Worm (Caenorhabditis elegans) whole organism, midembryonic: ENCODE results near the gene Y38C1AA.1.

Experiments
- T22C8.4 ChIP-seq: fragments of 200-800 bp; sonication (Bioruptor generic); IDR thresholded peaks from 2 replicates; pipeline ENCODE4 v1.3.6; 2022; ENCODE audit warnings: missing genetic modification characterization, missing compliant biosample characterization
- cog-1 ChIP-seq: sonication (generic microtip); optimal IDR thresholded peaks from 2 replicates; lab custom pipeline; 2016; ENCODE audit warnings: missing genetic modification characterization, missing compliant biosample characterization
- flt-1 ChIP-seq: fragments of 200-800 bp; sonication (Bioruptor generic); IDR thresholded peaks from 2 replicates; pipeline ENCODE4 v1.3.6; 2022; ENCODE audit warnings: missing genetic modification characterization, missing compliant biosample characterization
- klf-2 ChIP-seq: fragments of 200-800 bp; sonication (Bioruptor generic); conservative IDR thresholded peaks from 2 replicates; pipeline ENCODE4 v1.3.6; 2022; ENCODE audit warnings: missing genetic modification reagents, missing genetic modification characterization, missing compliant biosample characterization
- med-1 ChIP-seq: sonication (generic microtip); optimal IDR thresholded peaks from 2 replicates; lab custom pipeline; 2017; ENCODE audit warnings: missing genetic modification characterization, mild to moderate bottlenecking, missing compliant biosample characterization, antibody characterized with exemption, missing genetic modification reagents; ENCODE audit not compliant: insufficient read depth
- ref-1 ChIP-seq: fragments of 200-800 bp; sonication (Bioruptor generic); conservative IDR thresholded peaks from 2 replicates; pipeline ENCODE4 v1.3.6; 2022; ENCODE audit warnings: missing genetic modification reagents, missing genetic modification characterization, missing compliant biosample characterization
- tab-1 ChIP-seq: fragments of 200-800 bp; sonication (Bioruptor generic); IDR thresholded peaks from 2 replicates; pipeline ENCODE4 v1.3.6; 2022; ENCODE audit warnings: missing genetic modification characterization, missing compliant biosample characterization
- ztf-23 ChIP-seq: fragments of 200-800 bp; sonication (Bioruptor generic); IDR thresholded peaks from 2 replicates; pipeline ENCODE4 v1.3.6; 2022; ENCODE audit warnings: missing genetic modification reagents, missing genetic modification characterization, missing compliant biosample characterization
- ztf-29 ChIP-seq: fragments of 200-800 bp; sonication (Bioruptor generic); IDR thresholded peaks from 2 replicates; pipeline ENCODE4 v1.3.6; 2022; ENCODE audit warnings: missing genetic modification reagents, missing genetic modification characterization, missing compliant biosample characterization

Gene Y38C1AA.1

DNA sequence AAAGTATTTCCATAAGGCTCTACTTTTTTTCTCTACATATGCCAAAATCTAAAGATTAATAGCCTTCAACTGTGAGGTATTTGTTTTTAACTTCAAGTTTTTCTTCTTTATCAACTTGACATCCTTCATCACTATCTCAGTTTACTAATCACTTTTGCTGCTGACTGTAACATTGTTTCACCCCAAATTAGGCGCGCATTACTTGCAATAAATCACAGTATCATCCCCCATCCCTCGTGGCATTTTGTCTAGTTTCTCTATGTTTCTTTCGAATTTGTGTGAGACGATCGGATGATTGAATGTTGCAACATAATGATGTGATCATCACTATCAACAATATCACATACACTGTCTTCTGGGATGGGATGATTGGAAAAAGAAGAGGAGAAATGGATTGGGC lies 39.5 kb downstream of the Y38C1AA.1 start:
- TF ChIP-seq med-1 (no peak), ref-1 (GFP tag; lab: Robert Waterston, UW) (no peak), ztf-23 (no peak), ztf-29 (GFP tag; lab: Robert Waterston, UW) (no peak), klf-2 (no peak), cog-1 (tag; lab: Kevin White, UChicago) (no peak), T22C8.4 (no peak), flt-1 (GFP tag; lab: Robert Waterston, UW) (no peak)

DNA sequence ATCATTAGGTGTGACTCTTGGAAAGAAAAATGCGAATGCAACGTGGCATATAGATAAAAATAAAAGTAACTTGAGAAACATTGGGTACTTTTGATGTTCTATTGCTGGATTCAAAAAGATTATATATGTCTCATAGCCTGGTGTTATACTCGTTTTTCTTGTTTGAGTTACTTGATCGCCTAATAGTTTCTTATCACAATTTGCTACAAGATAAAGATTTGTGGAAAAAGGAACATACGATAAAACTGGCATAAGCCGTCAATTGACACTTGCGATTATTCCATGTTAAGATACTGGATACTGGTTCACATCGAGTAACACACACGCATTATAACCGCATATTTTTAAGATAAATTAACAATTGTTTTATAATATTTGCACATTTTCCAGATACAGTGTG lies 44.5 kb downstream of the Y38C1AA.1 start, which contains the start of gene grl-19:
TSS of gene grl-19 (minus strand) at position 101 of the 400 bp plus-strand sequence.
- TF ChIP-seq ztf-29 (GFP tag; lab: Robert Waterston, UW), result no peak
- TF ChIP-seq cog-1 (tag; lab: Kevin White, UChicago), result no peak
- no peak for TF ChIP-seq ztf-23
- no peak for TF ChIP-seq T22C8.4
- no peak for TF ChIP-seq klf-2
- no peak for TF ChIP-seq ref-1 (GFP tag; lab: Robert Waterston, UW)
- TF ChIP-seq med-1, result no peak
- TF ChIP-seq flt-1 (GFP tag; lab: Robert Waterston, UW), result no peak
- no peak for TF ChIP-seq tab-1 (GFP tag; lab: Robert Waterston, UW)

DNA sequence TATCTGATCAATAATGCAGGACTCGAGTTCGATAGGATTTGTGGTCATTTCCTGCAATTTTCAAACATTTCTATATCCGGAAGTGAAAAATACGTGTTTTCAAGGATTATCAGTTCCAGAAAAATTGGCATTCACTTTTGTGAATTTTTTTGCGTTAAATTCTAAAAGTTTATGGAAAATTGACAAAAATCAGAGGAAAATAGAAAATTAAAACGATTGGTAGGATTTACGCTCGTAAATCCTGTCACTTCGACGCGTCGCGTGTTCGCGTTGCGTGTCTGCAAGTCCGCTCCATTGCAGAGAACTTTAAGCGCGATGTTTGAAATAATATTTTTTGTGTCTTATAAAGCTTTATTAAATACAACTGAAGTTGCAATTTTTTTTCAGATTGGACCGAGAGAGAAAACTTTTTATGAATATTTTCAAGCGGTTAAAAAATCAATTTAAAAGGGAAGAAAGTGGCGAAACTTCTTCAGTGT lies 47.4 kb downstream of the Y38C1AA.1 start, which contains the start of gene rcat-1:
TSS of gene rcat-1 (minus strand) at position 51 of the 479 bp plus-strand sequence.
- TF ChIP-seq cog-1 (tag; lab: Kevin White, UChicago), result peak; percentile 63
- no peak for TF ChIP-seq ztf-29 (GFP tag; lab: Robert Waterston, UW)
- TF ChIP-seq T22C8.4, result no peak
- no peak for TF ChIP-seq ref-1 (GFP tag; lab: Robert Waterston, UW)
- peak; percentile 69 for TF ChIP-seq flt-1 (GFP tag; lab: Robert Waterston, UW)
- peak; percentile 51; the same call in 1 of the 2 replicates for TF ChIP-seq ztf-23

DNA sequence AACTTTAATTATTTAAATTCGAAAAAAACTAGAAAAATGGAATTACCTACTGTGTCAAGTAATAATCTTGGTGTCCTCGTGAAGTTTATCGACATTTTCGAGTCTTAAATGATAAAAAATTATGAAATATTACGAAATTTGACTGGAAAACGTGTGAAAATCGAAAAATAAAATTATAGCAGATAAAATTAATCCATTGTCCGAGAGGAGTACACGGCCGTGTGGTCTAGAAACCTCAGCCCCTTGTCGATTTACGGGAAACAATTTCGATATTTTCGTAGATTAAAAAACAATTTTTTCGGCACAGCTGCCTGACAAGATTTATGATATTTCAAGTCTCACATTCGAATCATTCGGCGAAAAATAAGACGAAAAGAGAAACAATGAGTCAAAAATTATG lies 49.1 kb downstream of the Y38C1AA.1 start, which contains the start of gene R02D3.8:
TSS of gene R02D3.8 (minus strand) at position 109 of the 400 bp plus-strand sequence.
- TF ChIP-seq tab-1 (GFP tag; lab: Robert Waterston, UW) (no peak), klf-2 (no peak), T22C8.4 (no peak), ref-1 (GFP tag; lab: Robert Waterston, UW) (no peak), ztf-29 (GFP tag; lab: Robert Waterston, UW) (no peak), med-1 (no peak), ztf-23 (no peak), flt-1 (GFP tag; lab: Robert Waterston, UW) (no peak)

DNA sequence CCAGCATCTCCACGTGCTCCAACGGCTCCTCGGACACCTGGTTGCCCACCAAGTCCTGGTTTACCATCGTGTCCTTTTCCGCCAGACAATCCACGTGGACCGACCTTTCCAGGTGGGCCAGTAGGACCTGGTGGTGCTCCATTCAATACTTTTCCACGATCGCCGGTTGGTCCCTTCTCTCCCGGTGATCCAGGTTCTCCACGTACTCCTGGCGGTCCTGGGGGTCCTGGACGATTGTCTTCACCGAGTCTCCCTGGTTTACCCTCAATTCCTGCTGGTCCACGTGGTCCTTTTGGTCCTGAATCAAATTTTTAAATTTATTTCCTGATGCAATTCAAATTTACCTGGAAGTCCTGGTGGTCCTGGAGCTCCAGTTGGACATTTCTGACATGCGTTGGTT lies 50.4 kb downstream of the Y38C1AA.1 start:
- TF ChIP-seq ref-1 (GFP tag; lab: Robert Waterston, UW), result no peak
- no peak for TF ChIP-seq flt-1 (GFP tag; lab: Robert Waterston, UW)
- no peak for TF ChIP-seq klf-2
- TF ChIP-seq ztf-29 (GFP tag; lab: Robert Waterston, UW), result no peak
- no peak for TF ChIP-seq T22C8.4
- no peak for TF ChIP-seq cog-1 (tag; lab: Kevin White, UChicago)
- no peak for TF ChIP-seq tab-1 (GFP tag; lab: Robert Waterston, UW)
- no peak for TF ChIP-seq med-1
- no peak for TF ChIP-seq ztf-23

DNA sequence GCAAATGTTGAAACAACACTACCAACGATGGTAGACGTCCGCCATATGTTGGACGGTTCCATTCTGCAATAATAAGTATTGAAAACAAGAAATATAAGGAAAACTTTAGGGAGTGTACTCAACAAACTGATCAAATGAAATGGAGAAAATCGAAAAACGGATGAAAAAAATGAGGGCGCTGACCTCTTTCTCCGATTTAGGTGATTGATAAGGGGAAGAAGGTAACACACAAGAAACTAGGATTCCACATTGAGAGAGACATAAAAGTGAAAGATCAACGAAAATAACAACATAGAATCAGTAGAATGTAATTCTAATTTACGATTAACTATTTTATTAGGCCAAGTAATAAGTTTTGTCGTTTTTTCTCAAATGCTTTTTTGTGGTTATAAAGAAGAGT lies 51.2 kb downstream of the Y38C1AA.1 start, which contains the start of gene dpy-9:
TSS of gene dpy-9 (minus strand) at position 63 of the 400 bp plus-strand sequence.
- TF ChIP-seq T22C8.4 (no peak), tab-1 (GFP tag; lab: Robert Waterston, UW) (no peak), klf-2 (no peak), ref-1 (GFP tag; lab: Robert Waterston, UW) (no peak), cog-1 (tag; lab: Kevin White, UChicago) (no peak), med-1 (no peak), ztf-29 (GFP tag; lab: Robert Waterston, UW) (no peak), flt-1 (GFP tag; lab: Robert Waterston, UW) (no peak), ztf-23 (no peak)

DNA sequence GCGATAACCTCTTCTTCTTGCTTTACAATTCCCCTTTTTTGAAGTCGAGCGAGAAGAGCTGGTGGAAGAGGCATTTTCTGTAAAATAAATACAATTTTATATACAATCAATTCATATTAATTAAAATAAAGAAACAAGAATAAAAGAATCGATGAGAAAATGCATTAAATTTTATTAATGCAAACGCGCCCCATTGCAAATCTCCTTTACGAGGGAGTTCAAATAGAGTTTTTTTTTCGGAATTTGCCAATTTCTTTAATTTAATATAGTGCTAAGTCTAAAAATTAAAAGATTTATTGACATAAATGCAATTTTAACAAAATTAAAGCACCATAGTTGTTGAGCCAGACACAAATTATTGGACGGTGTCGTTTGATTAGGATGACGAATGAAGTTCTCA lies 53.6 kb downstream of the Y38C1AA.1 start, which contains the start of gene pqbp-1.1:
TSS of gene pqbp-1.1 (minus strand) at position 77 of the 400 bp plus-strand sequence.
- TF ChIP-seq T22C8.4 (peak; percentile 42; the same call in 1 of the 2 replicates), ztf-23 (no peak), flt-1 (GFP tag; lab: Robert Waterston, UW) (0 out of 2 replicates have a peak, but pooled peaks have one; percentile 59)

DNA sequence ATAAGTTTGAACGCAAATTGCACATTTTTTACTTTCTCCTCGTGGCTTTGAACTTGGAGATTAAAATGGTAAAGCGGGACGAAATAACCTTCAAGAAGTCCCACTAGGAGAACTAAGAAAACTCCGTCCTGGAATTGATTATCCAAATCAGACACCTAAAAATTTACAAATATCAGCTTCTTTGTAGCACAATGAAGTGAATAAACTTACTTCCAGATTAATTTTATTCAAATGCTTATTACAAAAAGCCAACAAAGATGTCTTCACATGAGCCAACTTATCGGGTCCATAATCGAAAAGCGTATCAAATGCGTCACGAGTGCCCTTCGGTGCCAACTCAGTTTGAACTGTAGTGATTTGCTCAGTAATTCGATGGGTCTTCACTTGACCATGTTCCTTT lies 54.5 kb downstream of the Y38C1AA.1 start:
- no peak for TF ChIP-seq ztf-29 (GFP tag; lab: Robert Waterston, UW)
- no peak for TF ChIP-seq tab-1 (GFP tag; lab: Robert Waterston, UW)
- TF ChIP-seq klf-2, result no peak
- no peak for TF ChIP-seq cog-1 (tag; lab: Kevin White, UChicago)
- TF ChIP-seq med-1, result no peak
- no peak for TF ChIP-seq ztf-23
- no peak for TF ChIP-seq ref-1 (GFP tag; lab: Robert Waterston, UW)
- TF ChIP-seq flt-1 (GFP tag; lab: Robert Waterston, UW), result no peak
- no peak for TF ChIP-seq T22C8.4

DNA sequence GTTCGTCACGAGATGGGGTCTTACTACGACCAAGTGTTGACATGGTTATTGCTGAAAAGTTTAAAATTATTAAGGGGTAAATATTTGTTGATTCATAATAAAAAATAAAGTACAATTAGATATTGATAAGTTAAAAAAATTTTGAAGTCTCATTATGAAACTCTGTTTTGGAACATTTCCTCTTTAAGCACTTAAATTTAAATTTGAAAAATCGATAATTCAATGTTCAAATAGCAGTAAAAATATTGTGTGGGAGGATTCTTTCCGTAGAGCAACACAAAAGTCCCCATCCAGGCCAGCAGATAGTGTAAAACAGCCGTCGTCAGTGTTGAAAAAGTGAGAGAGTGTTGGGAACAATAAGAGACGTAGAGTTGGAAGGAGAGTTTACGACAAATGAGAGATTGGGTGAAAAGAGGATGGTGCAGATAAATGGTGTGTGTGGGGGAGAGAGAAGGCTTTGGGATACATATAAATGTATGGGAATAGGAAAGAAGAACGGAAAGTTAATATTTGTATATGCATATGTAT lies 56.3 kb downstream of the Y38C1AA.1 start, which contains the start of gene pat-6:
TSS of gene pat-6 (minus strand) at position 51 of the 528 bp plus-strand sequence.
- TF ChIP-seq T22C8.4, result peak; percentile 59
- no peak for TF ChIP-seq ztf-29 (GFP tag; lab: Robert Waterston, UW)

DNA sequence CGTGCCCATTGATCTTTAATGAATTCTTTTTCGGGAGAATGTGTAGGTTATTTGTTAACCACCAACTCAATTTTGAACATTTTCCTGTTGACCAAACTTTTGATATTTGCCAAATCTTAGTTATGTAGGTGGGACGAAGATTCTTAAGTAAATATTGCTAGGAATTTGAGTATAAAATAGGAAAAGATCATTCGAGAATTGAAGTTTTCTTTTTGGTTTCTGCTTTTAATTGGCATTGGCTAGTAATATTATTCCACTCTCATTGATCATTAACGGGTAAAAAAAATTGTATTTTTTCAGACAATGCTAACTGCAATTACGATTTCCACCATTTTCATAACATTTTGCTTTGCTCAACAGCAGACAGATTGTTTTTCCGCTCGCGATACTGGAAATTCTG lies 58.2 kb downstream of the Y38C1AA.1 start, which contains the start of gene T21D12.12:
TSS of gene T21D12.12 (plus strand) at position 301 of the 400 bp plus-strand sequence.
- no peak for TF ChIP-seq ref-1 (GFP tag; lab: Robert Waterston, UW)
- no peak for TF ChIP-seq ztf-29 (GFP tag; lab: Robert Waterston, UW)
- no peak for TF ChIP-seq ztf-23
- TF ChIP-seq klf-2, result no peak
- TF ChIP-seq flt-1 (GFP tag; lab: Robert Waterston, UW), result no peak
- no peak for TF ChIP-seq tab-1 (GFP tag; lab: Robert Waterston, UW)
- TF ChIP-seq med-1, result no peak
- TF ChIP-seq cog-1 (tag; lab: Kevin White, UChicago), result no peak
- TF ChIP-seq T22C8.4, result no peak
